Fruit fly (Drosophila melanogaster): Measurements from ENCODE around the gene AnxB11.
A peak's percentile ranks its signal among the peaks of the same experiment; 100 is the strongest.

Gene AnxB11

dm6 chrX:16383667-16384515 lies 38.2 kb downstream of the AnxB11 start (continued):
- no peak; the same call in 1 of the 2 replicates for TF ChIP-seq Ada2b (GFP tag; IDR thresholded peaks at IDR 0.05)
- TF ChIP-seq Hmx (GFP tag; optimal IDR thresholded peaks at IDR 0.05): peak; percentile 1
- TF ChIP-seq CG8478 (optimal IDR thresholded peaks at IDR 0.05): no peak
- TF ChIP-seq Dref (GFP tag; IDR thresholded peaks at IDR 0.05): no peak
- peak; percentile 85 for TF ChIP-seq CG15514 (GFP tag; optimal IDR thresholded peaks at IDR 0.05)
- peak; percentile 76 for TF ChIP-seq Nf-YB (GFP tag; optimal IDR thresholded peaks at IDR 0.05)
- TF ChIP-seq CG6254 (GFP tag; optimal IDR thresholded peaks at IDR 0.05): peak; percentile 36
- peak; percentile 32 for TF ChIP-seq Lhr (GFP tag; optimal IDR thresholded peaks at IDR 0.05)
- peak; percentile 58; the same call in 1 of the 2 replicates for TF ChIP-seq HLH3B (GFP tag; IDR thresholded peaks at IDR 0.05)
- TF ChIP-seq fd96Cb (tag; optimal IDR thresholded peaks at IDR 0.05): peak; percentile 56
- TF ChIP-seq kay (GFP tag; optimal IDR thresholded peaks at IDR 0.05): peak; percentile 43
- TF ChIP-seq pzg (GFP tag; optimal IDR thresholded peaks at IDR 0.05): no peak
- no peak for TF ChIP-seq gsb (GFP tag; IDR thresholded peaks at IDR 0.05)
- peak; percentile 73 for TF ChIP-seq pfk (GFP tag; optimal IDR thresholded peaks at IDR 0.05)
- no peak for TF ChIP-seq prd (optimal IDR thresholded peaks at IDR 0.05)
- peak; percentile 12; the same call in 1 of the 3 replicates for TF ChIP-seq prd (GFP tag; IDR thresholded peaks at IDR 0.05)
- TF ChIP-seq CG4424 (GFP tag; optimal IDR thresholded peaks at IDR 0.05): peak; percentile 37
- TF ChIP-seq gcm2 (GFP tag; optimal IDR thresholded peaks at IDR 0.05): no peak
- peak; percentile 52 for TF ChIP-seq D19B (GFP tag; optimal IDR thresholded peaks at IDR 0.05)
- TF ChIP-seq CG13424 (tag; optimal IDR thresholded peaks at IDR 0.05): peak; percentile 72
- TF ChIP-seq schlank (tag; optimal IDR thresholded peaks at IDR 0.05): peak; percentile 94
- no peak for TF ChIP-seq ssp (GFP tag; IDR thresholded peaks at IDR 0.05)
- peak; percentile 69; the same call in 1 of the 2 replicates for TF ChIP-seq ranshi (GFP tag; IDR thresholded peaks at IDR 0.05)
- no peak for TF ChIP-seq pnt (GFP tag; optimal IDR thresholded peaks at IDR 0.05)
- no peak for TF ChIP-seq Deaf1 (tag; optimal IDR thresholded peaks at IDR 0.05)
- no peak for TF ChIP-seq vnd (GFP tag; IDR thresholded peaks at IDR 0.05; ENCODE audit: partially characterized antibody)
- TF ChIP-seq fd102C (GFP tag; optimal IDR thresholded peaks at IDR 0.05): peak; percentile 71
- no peak for TF ChIP-seq H2.0 (GFP tag; IDR thresholded peaks at IDR 0.05)
- no peak for TF ChIP-seq MESR4 (GFP tag; optimal IDR thresholded peaks at IDR 0.05)
- no peak; the same call in 2 of the 3 replicates for TF ChIP-seq CG3726 (GFP tag; IDR thresholded peaks at IDR 0.05)
- peak; percentile 28 to 60 for TF ChIP-seq dpn (GFP tag; optimal IDR thresholded peaks at IDR 0.05)
- TF ChIP-seq ind (GFP tag; optimal IDR thresholded peaks at IDR 0.05): no peak
- peak; percentile 91 for TF ChIP-seq CG12299 (tag; optimal IDR thresholded peaks at IDR 0.05)
- no peak for TF ChIP-seq zf30C (GFP tag; optimal IDR thresholded peaks at IDR 0.05)
- TF ChIP-seq Mad (GFP tag; optimal IDR thresholded peaks at IDR 0.05): no peak
- peak; percentile 64; the same call in 1 of the 3 replicates for TF ChIP-seq C15 (GFP tag; IDR thresholded peaks at IDR 0.05)
- TF ChIP-seq gsb-n (tag; optimal IDR thresholded peaks at IDR 0.05): peak; percentile 75
- peak; percentile 34 for TF ChIP-seq NC2β (GFP tag; optimal IDR thresholded peaks at IDR 0.05)
- no peak for TF ChIP-seq HmgD (GFP tag; optimal IDR thresholded peaks at IDR 0.05)
- TF ChIP-seq Max (GFP tag; optimal IDR thresholded peaks at IDR 0.05): peak; percentile 70
- peak; percentile 56 for TF ChIP-seq CG9817 (tag; optimal IDR thresholded peaks at IDR 0.05)
- TF ChIP-seq CkIIα-i1 (GFP tag; IDR thresholded peaks at IDR 0.05): no peak
- TF ChIP-seq CG10366 (GFP tag; IDR thresholded peaks at IDR 0.05): no peak; the same call in 1 of the 2 replicates
- peak; percentile 94 for TF ChIP-seq BtbVII (GFP tag; optimal IDR thresholded peaks at IDR 0.05)
- peak; percentile 76 for TF ChIP-seq cg (GFP tag; optimal IDR thresholded peaks at IDR 0.05)
- TF ChIP-seq CG9609 (GFP tag; optimal IDR thresholded peaks at IDR 0.05): no peak
- TF ChIP-seq onecut (GFP tag; IDR thresholded peaks at IDR 0.05): peak; percentile 72
- no peak for TF ChIP-seq tna (GFP tag; IDR thresholded peaks at IDR 0.05; ENCODE audit: partially characterized antibody)
- TF ChIP-seq Hsf (GFP tag; optimal IDR thresholded peaks at IDR 0.05): peak; percentile 58

Measured in whole organism, embryonic.